Fruit fly (Drosophila melanogaster) whole organism, pupa: ENCODE results near the gene CG3534.

Experiments used
- CG12605 ChIP-seq: fragments of 200-800 bp; sonication (Bioruptor generic); IDR thresholded peaks from 2 replicates; pipeline ENCODE4 v1.3.6; 2022; ENCODE audit warnings: missing biosample characterization, missing genetic modification characterization
- CG14655 ChIP-seq: fragments of 200-800 bp; sonication (Bioruptor generic); optimal IDR thresholded peaks from 3 replicates; lab custom pipeline; 2017; ENCODE audit warnings: mild to moderate bottlenecking, missing biosample characterization, missing genetic modification reagents, missing genetic modification characterization
- CG15710 ChIP-seq: fragments of 200-800 bp; sonication (Bioruptor generic); optimal IDR thresholded peaks from 2 replicates; lab custom pipeline; 2018; ENCODE audit warnings: missing biosample characterization, mild to moderate bottlenecking, missing genetic modification characterization, moderate library complexity
- CG32121 ChIP-seq: fragments of 200-800 bp; sonication (Bioruptor generic); IDR thresholded peaks from 2 replicates; pipeline ENCODE4 v1.3.6; 2022; ENCODE audit warnings: missing biosample characterization, missing genetic modification characterization
- CG8159 ChIP-seq: fragments of 200-800 bp; sonication (Bioruptor generic); optimal IDR thresholded peaks from 3 replicates; lab custom pipeline; 2018; ENCODE audit warnings: missing biosample characterization, mild to moderate bottlenecking, missing genetic modification characterization, moderate library complexity
- CG8301 ChIP-seq: fragments of 200-800 bp; sonication (Bioruptor generic); optimal IDR thresholded peaks from 2 replicates; lab custom pipeline; 2018; ENCODE audit warnings: missing biosample characterization, mild to moderate bottlenecking, missing genetic modification characterization
- D1 ChIP-seq: fragments of 200-800 bp; sonication (Bioruptor generic); optimal IDR thresholded peaks from 2 replicates; lab custom pipeline; 2018; ENCODE audit warnings: missing biosample characterization, mild to moderate bottlenecking, missing genetic modification characterization, moderate library complexity
- Pif1B ChIP-seq: fragments of 200-800 bp; sonication (Bioruptor generic); optimal IDR thresholded peaks from 3 replicates; lab custom pipeline; 2016; ENCODE audit warnings: missing biosample characterization, missing genetic modification characterization
- fd96Ca ChIP-seq: fragments of 200-800 bp; sonication (Bioruptor generic); IDR thresholded peaks from 3 replicates; pipeline ENCODE4 v1.3.6; 2022; ENCODE audit warnings: missing biosample characterization, missing genetic modification characterization

DNA sequence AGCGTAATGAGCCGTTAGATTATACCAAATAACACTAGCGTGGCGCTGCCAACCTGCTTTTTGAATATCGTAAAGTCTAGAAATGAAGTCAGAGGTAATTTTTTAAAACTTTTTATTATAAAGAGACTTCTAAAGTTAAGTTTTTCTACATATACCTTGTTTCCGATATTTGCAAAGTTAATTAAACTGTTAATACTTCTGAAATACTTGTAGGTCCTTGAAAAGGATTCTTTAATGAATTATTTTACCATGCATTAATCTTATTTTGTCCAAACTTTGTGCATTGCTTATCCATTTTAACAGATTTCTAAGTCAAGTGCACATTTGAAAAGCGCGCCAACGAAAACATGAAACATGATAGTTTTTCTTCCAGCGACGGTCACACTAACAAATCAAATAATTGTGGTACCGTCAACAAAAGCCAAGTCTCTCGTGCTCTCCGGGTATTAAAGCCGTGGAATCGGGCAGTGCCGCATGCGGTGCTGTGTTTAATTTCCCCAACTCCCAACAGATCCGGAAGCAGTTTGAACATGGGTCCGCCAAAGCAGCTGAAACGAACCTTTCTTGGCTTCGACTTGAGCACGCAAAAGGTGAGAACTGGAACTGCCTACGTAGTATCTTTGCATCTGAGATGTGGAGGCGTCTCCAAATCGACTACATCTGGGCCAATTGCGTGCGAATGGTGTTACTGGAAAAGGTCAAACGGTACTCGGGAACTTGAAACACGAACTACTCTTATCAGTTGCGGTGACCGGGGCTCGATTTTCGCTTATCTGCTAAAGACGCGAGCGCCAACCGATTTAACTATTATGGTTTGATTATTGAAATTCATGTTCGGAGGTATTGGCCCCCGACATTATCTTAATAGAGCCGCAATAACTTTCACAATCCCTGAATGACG lies at the start of gene CG3534, which contains the start of gene EMC2A:
- no peak for TF ChIP-seq CG15710 (tag; lab: Kevin White, UChicago)
- TF ChIP-seq fd96Ca (GFP tag; lab: Robert Waterston, UW), result no peak
- no peak for TF ChIP-seq D1 (tag; lab: Kevin White, UChicago)
- no peak for TF ChIP-seq CG32121 (GFP tag; lab: Robert Waterston, UW)
- TF ChIP-seq Pif1B, result no peak
- no peak for TF ChIP-seq CG14655 (GFP tag; lab: Kevin White, UChicago)
- TF ChIP-seq CG8301 (tag; lab: Kevin White, UChicago), result no peak
- TF ChIP-seq CG12605, result no peak
- TF ChIP-seq CG8159 (tag; lab: Kevin White, UChicago), result peak; percentile 26
